Worm (Caenorhabditis elegans): ENCODE measurements around the gene dyrb-1.

- TF ChIP-seq ceh-13 (GFP tag; optimal IDR thresholded peaks at IDR 0.05), result no peak
- TF ChIP-seq ama-1 (optimal IDR thresholded peaks at IDR 0.05), result no peak
- no peak for TF ChIP-seq tra-4 (tag; optimal IDR thresholded peaks at IDR 0.05)
- no peak for TF ChIP-seq F13C5.2 (tag; optimal IDR thresholded peaks at IDR 0.05)
- no peak for TF ChIP-seq hnd-1 (tag; optimal IDR thresholded peaks at IDR 0.05)
- no peak for TF ChIP-seq aly-1 (tag; optimal IDR thresholded peaks at IDR 0.05)
- no peak for TF ChIP-seq hmg-4 (GFP tag; optimal IDR thresholded peaks at IDR 0.05)
- TF ChIP-seq ets-7 (tag; optimal IDR thresholded peaks at IDR 0.05), result no peak
Observed at ce11 chrII:9152231-9152630, 45.3 kb upstream of the dyrb-1 start, which contains the start of gene col-78.
